Fruit fly (Drosophila melanogaster) whole organism, embryonic: ENCODE results near the gene CG14669.
A peak's percentile ranks its signal among the peaks of the same experiment; 100 is the strongest.

ENCODE experiments used
- Awh ChIP-seq: fragments of 200-800 bp; sonication (Bioruptor generic); IDR thresholded peaks from 2 replicates; pipeline ENCODE4, ENCODE4 v1.3.6; 2022; ENCODE audit warnings: missing biosample characterization, missing genetic modification characterization
- Bdp1 ChIP-seq: fragments of 200-800 bp; sonication (Bioruptor generic); optimal IDR thresholded peaks from 3 replicates; lab custom pipeline; 2016; ENCODE audit warnings: missing biosample characterization, missing genetic modification characterization
- CG10147 ChIP-seq: fragments of 200-800 bp; sonication (Bioruptor generic); optimal IDR thresholded peaks from 2 replicates; lab custom pipeline; 2019; ENCODE audit warnings: missing biosample characterization, mild to moderate bottlenecking, missing genetic modification characterization, moderate library complexity
- CG11085 ChIP-seq: fragments of 200-800 bp; sonication (Bioruptor generic); IDR thresholded peaks from 2 replicates; pipeline ENCODE4 v1.3.6; 2022; ENCODE audit warnings: missing biosample characterization, missing genetic modification characterization
- CG12155 ChIP-seq: fragments of 200-800 bp; sonication (Bioruptor generic); optimal IDR thresholded peaks from 3 replicates; lab custom pipeline; 2016; ENCODE audit warnings: missing biosample characterization, missing genetic modification characterization
- CG14441 ChIP-seq: fragments of 200-800 bp; sonication (Bioruptor generic); IDR thresholded peaks from 2 replicates; pipeline ENCODE4 v1.3.6; 2022; ENCODE audit warnings: missing biosample characterization, missing genetic modification characterization
- CG1529 ChIP-seq: fragments of 200-800 bp; sonication (Bioruptor generic); optimal IDR thresholded peaks from 3 replicates; lab custom pipeline; 2018; ENCODE audit warnings: missing biosample characterization, missing genetic modification characterization
- CG17328 ChIP-seq: fragments of 200-800 bp; sonication (Bioruptor generic); IDR thresholded peaks from 2 replicates; pipeline ENCODE4 v1.3.6; 2022; ENCODE audit warnings: missing biosample characterization, missing genetic modification characterization
- CG17359 ChIP-seq: fragments of 200-800 bp; sonication (Bioruptor generic); optimal IDR thresholded peaks from 3 replicates; lab custom pipeline; 2018; ENCODE audit warnings: missing biosample characterization, mild to moderate bottlenecking, missing genetic modification characterization, moderate library complexity
- CG17802 ChIP-seq: fragments of 200-800 bp; sonication (Bioruptor generic); optimal IDR thresholded peaks from 2 replicates; lab custom pipeline; 2018; ENCODE audit warnings: missing biosample characterization, mild to moderate bottlenecking, missing genetic modification characterization, moderate library complexity
- CG31224 ChIP-seq: fragments of 200-800 bp; sonication (Bioruptor generic); IDR thresholded peaks from 2 replicates; pipeline ENCODE4 v1.3.6; 2022; ENCODE audit warnings: missing biosample characterization, missing genetic modification characterization
- CG33213 ChIP-seq: fragments of 200-800 bp; sonication (Bioruptor generic); optimal IDR thresholded peaks from 3 replicates; lab custom pipeline; 2016; ENCODE audit warnings: missing biosample characterization, missing genetic modification characterization
- CG3407 ChIP-seq: fragments of 200-800 bp; sonication (Bioruptor generic); optimal IDR thresholded peaks from 2 replicates; lab custom pipeline; 2018; ENCODE audit warnings: missing biosample characterization, mild to moderate bottlenecking, missing genetic modification characterization
- CG3838 ChIP-seq: fragments of 200-800 bp; sonication (Bioruptor generic); optimal IDR thresholded peaks from 3 replicates; lab custom pipeline; 2016; ENCODE audit warnings: missing biosample characterization, missing genetic modification characterization
- CG3995 ChIP-seq: fragments of 200-800 bp; sonication (Bioruptor generic); optimal IDR thresholded peaks from 3 replicates; lab custom pipeline; 2016; ENCODE audit warnings: missing biosample characterization, missing genetic modification characterization
- CG4424 ChIP-seq: fragments of 200-800 bp; sonication (Bioruptor generic); optimal IDR thresholded peaks from 3 replicates; lab custom pipeline; 2016; ENCODE audit warnings: missing biosample characterization, missing genetic modification characterization
- CG4820 ChIP-seq: fragments of 200-800 bp; sonication (Bioruptor generic); optimal IDR thresholded peaks from 3 replicates; lab custom pipeline; 2016; ENCODE audit warnings: missing biosample characterization, missing genetic modification characterization
- CG7745 ChIP-seq: fragments of 200-800 bp; sonication (Bioruptor generic); optimal IDR thresholded peaks from 2 replicates; lab custom pipeline; 2018; ENCODE audit warnings: missing biosample characterization, mild to moderate bottlenecking, missing genetic modification characterization, moderate library complexity
- CG9932 ChIP-seq: fragments of 200-800 bp; sonication (Bioruptor generic); IDR thresholded peaks from 2 replicates; pipeline ENCODE4 v1.3.6; 2022; ENCODE audit warnings: missing biosample characterization, missing genetic modification characterization
- CkIIα-i1 ChIP-seq: fragments of 200-800 bp; sonication (Bioruptor generic); IDR thresholded peaks from 2 replicates; pipeline ENCODE4 v1.3.6; 2022; ENCODE audit warnings: missing biosample characterization, missing genetic modification characterization
- Dll ChIP-seq: fragments of 200-800 bp; sonication (Bioruptor generic); IDR thresholded peaks from 4 replicates; pipeline ENCODE4 v1.3.6; 2022; ENCODE audit warnings: missing biosample characterization, missing genetic modification characterization; ENCODE audit not compliant: partially characterized antibody
- Hmr ChIP-seq: fragments of 200-800 bp; sonication (Bioruptor generic); optimal IDR thresholded peaks from 3 replicates; lab custom pipeline; 2017; ENCODE audit warnings: mild to moderate bottlenecking, missing biosample characterization, missing genetic modification reagents, missing genetic modification characterization
- Hr3 ChIP-seq: fragments of 200-800 bp; sonication (Bioruptor generic); optimal IDR thresholded peaks from 3 replicates; lab custom pipeline; 2016; ENCODE audit warnings: missing biosample characterization, missing genetic modification characterization
- Meics ChIP-seq: fragments of 200-800 bp; sonication (Bioruptor generic); optimal IDR thresholded peaks from 2 replicates; lab custom pipeline; 2017; ENCODE audit warnings: missing biosample characterization, mild to moderate bottlenecking, missing genetic modification characterization
- NC2α ChIP-seq: fragments of 200-800 bp; sonication (Bioruptor generic); optimal IDR thresholded peaks from 2 replicates; lab custom pipeline; 2016; ENCODE audit warnings: missing biosample characterization, missing genetic modification characterization
- NC2β ChIP-seq: fragments of 200-800 bp; sonication (Bioruptor generic); optimal IDR thresholded peaks from 2 replicates; lab custom pipeline; 2016; ENCODE audit warnings: missing biosample characterization, missing genetic modification characterization
- Usf ChIP-seq: fragments of 200-800 bp; sonication (Bioruptor generic); optimal IDR thresholded peaks from 2 replicates; lab custom pipeline; 2017; ENCODE audit warnings: missing genotype, missing biosample characterization, missing genetic modification characterization
- al ChIP-seq: fragments of 200-800 bp; sonication (Bioruptor generic); IDR thresholded peaks from 2 replicates; pipeline ENCODE4 v1.3.6; 2022; ENCODE audit warnings: missing biosample characterization, missing genetic modification characterization
- ase ChIP-seq: fragments of 200-800 bp; sonication (Bioruptor generic); IDR thresholded peaks from 3 replicates; pipeline ENCODE4 v1.3.6; 2022; ENCODE audit warnings: missing biosample characterization, missing genetic modification characterization
- bbx ChIP-seq: fragments of 200-800 bp; sonication (Bioruptor generic); IDR thresholded peaks from 2 replicates; pipeline ENCODE4 v1.3.6; 2022; ENCODE audit warnings: missing biosample characterization, missing genetic modification characterization; ENCODE audit not compliant: partially characterized antibody
- br ChIP-seq: fragments of >200 bp; optimal IDR thresholded peaks from 2 replicates; lab custom pipeline; 2017
- croc ChIP-seq: fragments of 200-800 bp; sonication (Bioruptor generic); conservative IDR thresholded peaks from 3 replicates; pipeline ENCODE4 v1.3.6; 2022; ENCODE audit warnings: missing biosample characterization, missing genetic modification characterization
- crol ChIP-seq: fragments of 200-800 bp; sonication (Bioruptor generic); IDR thresholded peaks from 2 replicates; pipeline ENCODE4 v1.3.6; 2022; ENCODE audit warnings: missing biosample characterization, missing genetic modification characterization
- hth ChIP-seq: fragments of >200 bp; optimal IDR thresholded peaks from 2 replicates; lab custom pipeline; 2017; ENCODE audit warnings: inconsistent platforms
- kay ChIP-seq: fragments of 200-800 bp; sonication (Bioruptor generic); optimal IDR thresholded peaks from 2 replicates; lab custom pipeline; 2016; ENCODE audit warnings: missing biosample characterization, missing genetic modification characterization
- klu ChIP-seq: fragments of 200-800 bp; sonication (Bioruptor generic); IDR thresholded peaks from 2 replicates; pipeline ENCODE4 v1.3.6; 2022; ENCODE audit warnings: missing biosample characterization, missing genetic modification characterization
- knrl ChIP-seq: fragments of 200-800 bp; sonication (Bioruptor generic); IDR thresholded peaks from 3 replicates; pipeline ENCODE4 v1.3.6; 2022; ENCODE audit warnings: missing biosample characterization, missing genetic modification characterization; ENCODE audit not compliant: partially characterized antibody
- lmd ChIP-seq: fragments of 200-800 bp; sonication (Bioruptor generic); IDR thresholded peaks from 2 replicates; pipeline ENCODE4 v1.3.6; 2022; ENCODE audit warnings: missing biosample characterization, missing genetic modification characterization
- nerfin-1 ChIP-seq: fragments of 200-800 bp; sonication (Bioruptor generic); optimal IDR thresholded peaks from 3 replicates; lab custom pipeline; 2019; ENCODE audit warnings: missing biosample characterization, mild to moderate bottlenecking, missing genetic modification characterization, moderate library complexity
- p53 ChIP-seq: fragments of 200-800 bp; sonication (Bioruptor generic); optimal IDR thresholded peaks from 2 replicates; lab custom pipeline; 2016; ENCODE audit warnings: missing biosample characterization, missing genetic modification characterization
- row ChIP-seq: fragments of 200-800 bp; sonication (Bioruptor generic); IDR thresholded peaks from 3 replicates; pipeline ENCODE4 v1.3.6; 2022; ENCODE audit warnings: missing biosample characterization, missing genetic modification characterization
- slbo ChIP-seq: fragments of 200-800 bp; sonication (Bioruptor generic); IDR thresholded peaks from 2 replicates; pipeline ENCODE4 v1.3.6; 2022; ENCODE audit warnings: missing biosample characterization, missing genetic modification characterization
- slp2 ChIP-seq: fragments of 200-800 bp; sonication (Bioruptor generic); optimal IDR thresholded peaks from 2 replicates; lab custom pipeline; 2016; ENCODE audit warnings: missing biosample characterization, missing genetic modification characterization
- so ChIP-seq: fragments of 200-800 bp; sonication (Bioruptor generic); IDR thresholded peaks from 3 replicates; pipeline ENCODE4 v1.3.6; 2022; ENCODE audit warnings: missing biosample characterization, missing genetic modification characterization
- stc ChIP-seq: fragments of 200-800 bp; sonication (Bioruptor generic); IDR thresholded peaks from 2 replicates; pipeline ENCODE4 v1.3.6; 2022; ENCODE audit warnings: missing biosample characterization, missing genetic modification characterization
- stwl ChIP-seq: fragments of 200-800 bp; sonication (Bioruptor generic); optimal IDR thresholded peaks from 3 replicates; lab custom pipeline; 2018; ENCODE audit warnings: missing biosample characterization, mild to moderate bottlenecking, missing genetic modification characterization, moderate library complexity
- tll ChIP-seq, 2 experiments: fragments of 200-800 bp in 1 of 2; fragments of >200 bp in 1 of 2; sonication (Bioruptor generic) in 1 of 2; optimal IDR thresholded peaks; 2 replicates each; lab custom pipeline; 2017 to 2019; ENCODE audit warnings: missing biosample characterization in 2 of 2, missing genetic modification characterization in 2 of 2, mild to moderate bottlenecking in 1 of 2, moderate library complexity in 1 of 2
- tup ChIP-seq: fragments of 200-800 bp; sonication (Bioruptor generic); optimal IDR thresholded peaks from 2 replicates; lab custom pipeline; 2016; ENCODE audit warnings: missing biosample characterization, mild to moderate bottlenecking, missing genetic modification characterization, moderate library complexity
- wdn ChIP-seq: fragments of 200-800 bp; sonication (Bioruptor generic); IDR thresholded peaks from 2 replicates; pipeline ENCODE4 v1.3.6; 2022; ENCODE audit warnings: missing biosample characterization, missing genetic modification characterization
- wek ChIP-seq: fragments of 200-800 bp; sonication (Bioruptor generic); optimal IDR thresholded peaks from 3 replicates; lab custom pipeline; 2018; ENCODE audit warnings: missing biosample characterization, mild to moderate bottlenecking, missing genetic modification characterization, moderate library complexity
- zen2 ChIP-seq: fragments of 200-800 bp; sonication (Bioruptor generic); IDR thresholded peaks from 3 replicates; pipeline ENCODE4 v1.3.6; 2022; ENCODE audit warnings: missing biosample characterization, missing genetic modification characterization; ENCODE audit not compliant: partially characterized antibody
- zfh1 ChIP-seq: fragments of 200-800 bp; sonication (Bioruptor generic); IDR thresholded peaks from 3 replicates; pipeline ENCODE4 v1.3.6; 2022; ENCODE audit warnings: missing biosample characterization, missing genetic modification characterization

The CG14669 gene

DNA sequence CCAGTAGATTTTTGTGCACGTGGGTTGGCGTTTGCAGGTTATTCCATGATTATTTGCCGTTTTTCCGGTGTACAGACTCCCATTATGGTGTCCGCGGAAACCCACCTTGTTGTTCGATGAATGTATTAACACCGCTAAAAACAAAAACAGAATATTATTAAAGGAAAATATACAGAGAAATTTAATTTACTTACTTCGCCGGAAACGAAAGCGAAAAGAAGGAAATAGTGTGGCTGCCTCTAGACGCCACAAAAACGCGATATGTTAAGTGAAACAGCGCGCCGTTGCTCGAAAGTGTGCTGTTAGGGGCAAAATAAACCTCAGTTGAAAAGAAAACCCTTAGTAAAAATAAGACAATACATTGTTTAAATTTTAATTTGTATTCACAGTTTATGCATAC is 52.5 kb downstream of the CG14669 start, which contains the start of gene RpL35A (continued):
- TF ChIP-seq tup (GFP tag; lab: Kevin White, UChicago) (no peak), Awh (GFP tag; lab: Robert Waterston, UW) (peak; percentile 55; the same call in 1 of the 2 replicates), CG33213 (GFP tag; lab: Kevin White, UChicago) (peak; percentile 89), CG7745 (tag; lab: Kevin White, UChicago) (no peak), Meics (GFP tag; lab: Kevin White, UChicago) (peak; percentile 87), row (GFP tag; lab: Robert Waterston, UW) (0 out of 3 replicates have a peak, but pooled peaks have one; percentile 40), CG3995 (peak; percentile 27), CG31224 (GFP tag; lab: Robert Waterston, UW) (no peak), CG11085 (GFP tag; lab: Robert Waterston, UW) (peak; percentile 21; the same call in 1 of the 2 replicates), CG1529 (GFP tag; lab: Kevin White, UChicago) (peak; percentile 41), NC2β (GFP tag; lab: Kevin White, UChicago) (peak; percentile 93), stc (GFP tag; lab: Robert Waterston, UW) (peak; percentile 69), Hr3 (GFP tag; lab: Kevin White, UChicago) (no peak), CG4820 (no peak), CG10147 (GFP tag; lab: Kevin White, UChicago) (peak; percentile 56), slbo (peak; percentile 37; the same call in 1 of the 2 replicates), ase (GFP tag; lab: Robert Waterston, UW) (peak; percentile 34; the same call in 1 of the 3 replicates), zfh1 (GFP tag; lab: Robert Waterston, UW) (peak; percentile 76), Dll (GFP tag; lab: Robert Waterston, UW) (no peak), Usf (no peak), stwl (tag; lab: Kevin White, UChicago) (peak; percentile 41), Bdp1 (GFP tag; lab: Kevin White, UChicago) (peak; percentile 55), klu (GFP tag; lab: Robert Waterston, UW) (no peak), CkIIα-i1 (no peak), CG14441 (0 out of 2 replicates have a peak, but pooled peaks have one; percentile 25), CG4424 (GFP tag; lab: Kevin White, UChicago) (peak; percentile 59), Hmr (GFP tag; lab: Kevin White, UChicago) (peak; percentile 90), lmd (GFP tag; lab: Robert Waterston, UW) (no peak), crol (GFP tag; lab: Robert Waterston, UW) (no peak), hth (lab: Kevin White, UChicago) (no peak), tll (GFP tag; optimal IDR thresholded peaks at IDR 0.05; lab: Kevin White, UChicago) (no peak), CG9932 (GFP tag; lab: Robert Waterston, UW) (peak; percentile 50), kay (GFP tag; lab: Kevin White, UChicago) (no peak), CG17359 (tag; lab: Kevin White, UChicago) (peak; percentile 67), croc (GFP tag; lab: Robert Waterston, UW) (no peak), slp2 (GFP tag; lab: Kevin White, UChicago) (peak; percentile 57), CG3838 (GFP tag; lab: Kevin White, UChicago) (peak; percentile 9), nerfin-1 (tag; lab: Kevin White, UChicago) (peak; percentile 64), NC2α (GFP tag; lab: Kevin White, UChicago) (peak; percentile 15), so (GFP tag; lab: Robert Waterston, UW) (peak; percentile 84; the same call in 2 of the 3 replicates), zen2 (GFP tag; lab: Robert Waterston, UW) (no peak), bbx (GFP tag; lab: Robert Waterston, UW) (no peak), wdn (GFP tag; lab: Robert Waterston, UW) (peak; percentile 36; the same call in 1 of the 2 replicates), al (GFP tag; lab: Robert Waterston, UW) (no peak), p53 (GFP tag; lab: Kevin White, UChicago) (peak; percentile 52), CG17328 (GFP tag; lab: Robert Waterston, UW) (peak; percentile 85), wek (peak; percentile 99), CG17802 (tag; lab: Kevin White, UChicago) (peak; percentile 55), br (no peak), CG12155 (GFP tag; lab: Kevin White, UChicago) (no peak), CG3407 (peak; percentile 70), knrl (GFP tag; lab: Robert Waterston, UW) (no peak)
